Worm (Caenorhabditis elegans) whole organism, young adult: ENCODE measurements around the gene Y37H2A.7.

Source experiments
- C06A6.2 ChIP-seq: fragments of 200-800 bp; sonication (Bioruptor generic); conservative IDR thresholded peaks from 2 replicates; pipeline ENCODE4 v1.3.6; 2022; ENCODE audit warnings: missing genetic modification characterization, missing compliant biosample characterization
- F22D6.2 ChIP-seq: sonication (generic microtip); optimal IDR thresholded peaks from 2 replicates; lab custom pipeline; 2016; ENCODE audit warnings: mild to moderate bottlenecking, missing genetic modification characterization, missing compliant biosample characterization
- F37B4.10 ChIP-seq: fragments of 200-800 bp; sonication (Bioruptor generic); IDR thresholded peaks from 2 replicates; pipeline ENCODE4 v1.3.6; 2022; ENCODE audit warnings: missing genetic modification characterization, missing compliant biosample characterization
- F49E8.2 ChIP-seq: sonication (generic microtip); optimal IDR thresholded peaks from 3 replicates; lab custom pipeline; 2017; ENCODE audit warnings: missing genetic modification characterization, mild to moderate bottlenecking, missing compliant biosample characterization, antibody characterized with exemption, moderate library complexity; ENCODE audit not compliant: insufficient read depth
- hrde-1 ChIP-seq: sonication (generic microtip); optimal IDR thresholded peaks from 2 replicates; lab custom pipeline; 2016; ENCODE audit warnings: missing genetic modification characterization, mild to moderate bottlenecking, missing compliant biosample characterization, moderate library complexity, missing genotype, missing genetic modification reagents, borderline replicate concordance
- madf-8 ChIP-seq: fragments of 200-800 bp; sonication (Bioruptor generic); conservative IDR thresholded peaks from 2 replicates; pipeline ENCODE4 v1.3.6; 2022; ENCODE audit warnings: missing genetic modification reagents, missing genetic modification characterization, missing compliant biosample characterization

- TF ChIP-seq madf-8 (GFP tag; lab: Robert Waterston, UW) (no peak), F49E8.2 (tag; lab: Kevin White, UChicago) (no peak), hrde-1 (tag; lab: Kevin White, UChicago) (no peak), F22D6.2 (tag; lab: Kevin White, UChicago) (no peak), F37B4.10 (no peak), C06A6.2 (GFP tag; lab: Robert Waterston, UW) (no peak)
These were observed 48.1 kb downstream of the Y37H2A.7 start, which contains the start of gene Y59A8B.12 for ce11 chrV:18086174-18086661.
